Fruit fly (Drosophila melanogaster) whole organism, prepupa: ENCODE results near the gene gzl.

Experiments
- Blimp-1 ChIP-seq: fragments of 200-800 bp; sonication (Bioruptor generic); optimal IDR thresholded peaks from 3 replicates; lab custom pipeline; 2017; ENCODE audit warnings: missing biosample characterization, missing genetic modification characterization, mild to moderate bottlenecking, moderate library complexity, missing genetic modification reagents
- CG10669 ChIP-seq: fragments of 200-800 bp; sonication (Bioruptor generic); optimal IDR thresholded peaks from 3 replicates; lab custom pipeline; 2018; ENCODE audit warnings: missing biosample characterization, mild to moderate bottlenecking, missing genetic modification characterization, moderate library complexity
- CG3032 ChIP-seq: fragments of 200-800 bp; optimal IDR thresholded peaks from 2 replicates; lab custom pipeline; 2019; ENCODE audit warnings: missing biosample characterization, mild to moderate bottlenecking, missing genetic modification characterization, moderate library complexity
- CG31627 ChIP-seq: fragments of 200-800 bp; sonication (Bioruptor generic); optimal IDR thresholded peaks from 3 replicates; lab custom pipeline; 2016; ENCODE audit warnings: missing biosample characterization, missing genetic modification characterization
- CG8119 ChIP-seq: fragments of 200-800 bp; sonication (Bioruptor generic); IDR thresholded peaks from 3 replicates; pipeline ENCODE4 v1.3.6; 2022; ENCODE audit warnings: missing biosample characterization, missing genetic modification characterization
- CG8632 ChIP-seq: fragments of 200-800 bp; sonication (Bioruptor generic); optimal IDR thresholded peaks from 3 replicates; lab custom pipeline; 2016; ENCODE audit warnings: missing biosample characterization, missing genetic modification characterization
- Ets21C ChIP-seq: fragments of 200-800 bp; sonication (Bioruptor generic); optimal IDR thresholded peaks from 3 replicates; lab custom pipeline; 2016; ENCODE audit warnings: missing biosample characterization, missing genetic modification characterization
- Lpt ChIP-seq: fragments of 200-800 bp; sonication (Bioruptor generic); optimal IDR thresholded peaks from 3 replicates; lab custom pipeline; 2016; ENCODE audit warnings: missing biosample characterization, missing genetic modification characterization
- Met ChIP-seq: fragments of 200-800 bp; sonication (Bioruptor generic); optimal IDR thresholded peaks from 3 replicates; lab custom pipeline; 2016; ENCODE audit warnings: missing biosample characterization, missing genetic modification characterization
- Smox ChIP-seq: fragments of 200-800 bp; sonication (Bioruptor generic); optimal IDR thresholded peaks from 3 replicates; lab custom pipeline; 2016; ENCODE audit warnings: missing biosample characterization, missing genetic modification characterization
- Sox102F ChIP-seq: fragments of 200-800 bp; sonication (Bioruptor generic); optimal IDR thresholded peaks from 2 replicates; lab custom pipeline; 2016; ENCODE audit warnings: missing biosample characterization, mild to moderate bottlenecking, missing genetic modification characterization
- acj6 ChIP-seq: fragments of 200-800 bp; sonication (Bioruptor generic); optimal IDR thresholded peaks from 3 replicates; lab custom pipeline; 2016; ENCODE audit warnings: missing biosample characterization, missing genetic modification characterization
- ss ChIP-seq, 2 experiments: fragments of 200-800 bp; sonication (Bioruptor generic); optimal IDR thresholded peaks; 2 replicates in 1 of 2; 3 replicates in 1 of 2; lab custom pipeline; 2017 to 2018; ENCODE audit warnings: mild to moderate bottlenecking in 2 of 2, missing biosample characterization in 2 of 2, missing genetic modification characterization in 2 of 2, moderate library complexity in 1 of 2

DNA sequence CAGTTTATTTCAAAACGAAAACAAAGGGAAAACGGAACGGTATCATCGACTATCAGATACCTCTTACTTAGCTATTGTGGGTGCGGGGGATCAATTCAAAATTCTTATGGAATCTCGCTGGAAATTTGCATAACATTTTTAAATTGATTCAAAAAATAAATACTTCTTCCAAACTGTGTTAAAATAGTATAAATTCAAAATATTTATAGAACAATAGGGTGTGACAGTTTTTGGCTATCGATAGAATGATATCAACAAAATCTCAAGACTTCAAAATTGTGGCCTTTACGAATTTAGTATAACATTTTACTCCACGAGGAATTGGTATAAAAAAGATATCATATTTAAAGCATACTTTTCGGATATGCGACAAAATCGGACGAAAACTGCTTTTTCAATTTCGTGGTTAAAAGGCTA is 5.7 kb downstream of the gzl start:
- no peak for TF ChIP-seq acj6 (GFP tag; lab: Kevin White, UChicago)
- TF ChIP-seq CG8119 (GFP tag; lab: Robert Waterston, UW), result no peak
- no peak for TF ChIP-seq Met
- TF ChIP-seq Ets21C, result no peak
- TF ChIP-seq CG10669 (GFP tag; lab: Kevin White, UChicago), result no peak
- no peak for TF ChIP-seq Sox102F
- no peak for TF ChIP-seq Blimp-1 (GFP tag; lab: Kevin White, UChicago)
- no peak for TF ChIP-seq CG8632 (GFP tag; lab: Kevin White, UChicago)
- no peak for TF ChIP-seq ss (GFP tag; optimal IDR thresholded peaks at IDR 0.05; lab: Kevin White, UChicago)
- TF ChIP-seq CG3032 (tag; lab: Kevin White, UChicago), result no peak
- TF ChIP-seq CG31627 (GFP tag; lab: Kevin White, UChicago), result no peak
- TF ChIP-seq Lpt (GFP tag; lab: Kevin White, UChicago), result no peak
- TF ChIP-seq Smox (GFP tag; lab: Kevin White, UChicago), result no peak
